Fruit fly (Drosophila melanogaster) whole organism, embryonic: ENCODE measurements around the gene Tsp29Fb.

Experiments used
- CG10267 ChIP-seq: fragments of 200-800 bp; sonication (Bioruptor generic); optimal IDR thresholded peaks from 2 replicates; lab custom pipeline; 2018; ENCODE audit warnings: missing biosample characterization, mild to moderate bottlenecking, missing genetic modification characterization, moderate library complexity
- CG11456 ChIP-seq: fragments of 200-800 bp; sonication (Bioruptor generic); IDR thresholded peaks from 3 replicates; pipeline ENCODE4 v1.3.6; 2022; ENCODE audit warnings: missing biosample characterization, missing genetic modification characterization
- CG11560 ChIP-seq: fragments of 200-800 bp; sonication (Bioruptor generic); IDR thresholded peaks from 3 replicates; pipeline ENCODE4 v1.3.6; 2022; ENCODE audit warnings: missing biosample characterization, missing genetic modification characterization
- CG12236 ChIP-seq: fragments of 200-800 bp; sonication (Bioruptor generic); optimal IDR thresholded peaks from 2 replicates; lab custom pipeline; 2016; ENCODE audit warnings: missing biosample characterization, missing genetic modification characterization
- CG12299 ChIP-seq: fragments of 200-800 bp; sonication (Bioruptor generic); optimal IDR thresholded peaks from 2 replicates; lab custom pipeline; 2018; ENCODE audit warnings: missing biosample characterization, mild to moderate bottlenecking, missing genetic modification characterization
- CG14050 ChIP-seq: fragments of 200-800 bp; sonication (Bioruptor generic); IDR thresholded peaks from 3 replicates; pipeline ENCODE4 v1.3.6; 2022; ENCODE audit warnings: missing biosample characterization, missing genetic modification characterization
- CG14667 ChIP-seq: fragments of 200-800 bp; sonication (Bioruptor generic); IDR thresholded peaks from 2 replicates; pipeline ENCODE4 v1.3.6; 2022; ENCODE audit warnings: missing biosample characterization, missing genetic modification characterization
- CG18764 ChIP-seq: fragments of 200-800 bp; sonication (Bioruptor generic); optimal IDR thresholded peaks from 3 replicates; lab custom pipeline; 2016; ENCODE audit warnings: missing biosample characterization, missing genetic modification characterization
- CG2875 ChIP-seq: fragments of 200-800 bp; sonication (Bioruptor generic); optimal IDR thresholded peaks from 2 replicates; lab custom pipeline; 2017; ENCODE audit warnings: missing biosample characterization, mild to moderate bottlenecking, missing genetic modification characterization, missing genetic modification reagents
- CG30403 ChIP-seq: fragments of 200-800 bp; sonication (Bioruptor generic); optimal IDR thresholded peaks from 3 replicates; lab custom pipeline; 2016; ENCODE audit warnings: missing biosample characterization, missing genetic modification characterization
- CG34422 ChIP-seq: fragments of 200-800 bp; sonication (Bioruptor generic); IDR thresholded peaks from 3 replicates; pipeline ENCODE4 v1.3.6; 2022; ENCODE audit warnings: missing biosample characterization, missing genetic modification characterization
- CG43689 ChIP-seq: fragments of 200-800 bp; sonication (Bioruptor generic); IDR thresholded peaks from 2 replicates; pipeline ENCODE4 v1.3.6; 2022; ENCODE audit warnings: missing biosample characterization, missing genetic modification characterization
- CG4854 ChIP-seq: fragments of 200-800 bp; sonication (Bioruptor generic); optimal IDR thresholded peaks from 2 replicates; lab custom pipeline; 2016; ENCODE audit warnings: missing biosample characterization, missing genetic modification characterization, inconsistent platforms
- CG7839 ChIP-seq: fragments of 200-800 bp; sonication (Bioruptor generic); optimal IDR thresholded peaks from 3 replicates; lab custom pipeline; 2018; ENCODE audit warnings: missing biosample characterization, mild to moderate bottlenecking, missing genetic modification characterization, moderate library complexity
- CG7987 ChIP-seq: fragments of 200-800 bp; sonication (Bioruptor generic); optimal IDR thresholded peaks from 2 replicates; lab custom pipeline; 2018; ENCODE audit warnings: missing biosample characterization, mild to moderate bottlenecking, missing genetic modification characterization, moderate library complexity
- CG9727 ChIP-seq: fragments of 200-800 bp; sonication (Bioruptor generic); optimal IDR thresholded peaks from 3 replicates; lab custom pipeline; 2017; ENCODE audit warnings: missing biosample characterization, mild to moderate bottlenecking, missing genetic modification characterization
- CG9932 ChIP-seq: fragments of 200-800 bp; sonication (Bioruptor generic); IDR thresholded peaks from 2 replicates; pipeline ENCODE4 v1.3.6; 2022; ENCODE audit warnings: missing biosample characterization, missing genetic modification characterization
- Dip3 ChIP-seq: fragments of 200-800 bp; sonication (Bioruptor generic); optimal IDR thresholded peaks from 3 replicates; lab custom pipeline; 2016; ENCODE audit warnings: missing biosample characterization, missing genetic modification characterization
- H2.0 ChIP-seq: fragments of 200-800 bp; sonication (Bioruptor generic); IDR thresholded peaks from 2 replicates; pipeline ENCODE4 v1.3.6; 2022; ENCODE audit warnings: missing biosample characterization, missing genetic modification characterization
- Hand ChIP-seq: fragments of 200-800 bp; sonication (Bioruptor generic); optimal IDR thresholded peaks from 2 replicates; lab custom pipeline; 2017; ENCODE audit warnings: mild to moderate bottlenecking, missing biosample characterization, missing genetic modification reagents, missing genetic modification characterization
- Hmx ChIP-seq: fragments of 200-800 bp; sonication (Bioruptor generic); optimal IDR thresholded peaks from 2 replicates; lab custom pipeline; 2016; ENCODE audit warnings: missing biosample characterization, missing genetic modification characterization
- Jarid2 ChIP-seq: fragments of 200-800 bp; sonication (Bioruptor generic); optimal IDR thresholded peaks from 3 replicates; lab custom pipeline; 2017; ENCODE audit warnings: mild to moderate bottlenecking, missing biosample characterization, missing genetic modification reagents, missing genetic modification characterization
- Lpt ChIP-seq: fragments of >200 bp; optimal IDR thresholded peaks from 2 replicates; lab custom pipeline; 2018; ENCODE audit warnings: missing biosample characterization, missing genetic modification characterization
- MBD-R2 ChIP-seq: fragments of 200-800 bp; sonication (Bioruptor generic); IDR thresholded peaks from 2 replicates; pipeline ENCODE4 v1.3.6; 2022; ENCODE audit warnings: missing biosample characterization, missing genetic modification characterization
- Meics ChIP-seq: fragments of 200-800 bp; sonication (Bioruptor generic); optimal IDR thresholded peaks from 2 replicates; lab custom pipeline; 2017; ENCODE audit warnings: missing biosample characterization, mild to moderate bottlenecking, missing genetic modification characterization
- Myb ChIP-seq: fragments of 200-800 bp; sonication (Bioruptor generic); optimal IDR thresholded peaks from 2 replicates; lab custom pipeline; 2016; ENCODE audit warnings: missing biosample characterization, missing genetic modification characterization
- NC2β ChIP-seq: fragments of 200-800 bp; sonication (Bioruptor generic); optimal IDR thresholded peaks from 2 replicates; lab custom pipeline; 2016; ENCODE audit warnings: missing biosample characterization, missing genetic modification characterization
- Usf ChIP-seq: fragments of 200-800 bp; sonication (Bioruptor generic); optimal IDR thresholded peaks from 2 replicates; lab custom pipeline; 2017; ENCODE audit warnings: missing genotype, missing biosample characterization, missing genetic modification characterization
- YL-1 ChIP-seq: fragments of 200-800 bp; sonication (Bioruptor generic); optimal IDR thresholded peaks from 3 replicates; lab custom pipeline; 2017; ENCODE audit warnings: missing biosample characterization, mild to moderate bottlenecking, missing genetic modification characterization
- bcd ChIP-seq: fragments of 200-800 bp; sonication (Bioruptor generic); optimal IDR thresholded peaks from 2 replicates; lab custom pipeline; 2017; ENCODE audit warnings: missing biosample characterization, mild to moderate bottlenecking, missing genetic modification characterization
- br ChIP-seq: fragments of >200 bp; optimal IDR thresholded peaks from 2 replicates; lab custom pipeline; 2017
- crc ChIP-seq: fragments of 200-800 bp; sonication (Bioruptor generic); optimal IDR thresholded peaks from 2 replicates; lab custom pipeline; 2016; ENCODE audit warnings: missing biosample characterization, missing genetic modification characterization
- dmrt11E ChIP-seq: fragments of 200-800 bp; sonication (Bioruptor generic); optimal IDR thresholded peaks from 3 replicates; lab custom pipeline; 2018; ENCODE audit warnings: missing biosample characterization, mild to moderate bottlenecking, missing genetic modification characterization, moderate library complexity
- emc ChIP-seq: fragments of 200-800 bp; sonication (Bioruptor generic); optimal IDR thresholded peaks from 2 replicates; lab custom pipeline; 2016; ENCODE audit warnings: missing biosample characterization, missing genetic modification characterization
- exex ChIP-seq: fragments of 200-800 bp; sonication (Bioruptor generic); optimal IDR thresholded peaks from 4 replicates; lab custom pipeline; 2018; ENCODE audit warnings: missing biosample characterization, mild to moderate bottlenecking, missing genetic modification characterization, moderate library complexity
- fd64A ChIP-seq: fragments of 200-800 bp; sonication (Bioruptor generic); optimal IDR thresholded peaks from 3 replicates; lab custom pipeline; 2018; ENCODE audit warnings: missing biosample characterization, mild to moderate bottlenecking, missing genetic modification characterization
- her ChIP-seq: fragments of 200-800 bp; sonication (Bioruptor generic); optimal IDR thresholded peaks from 2 replicates; lab custom pipeline; 2016; ENCODE audit warnings: missing biosample characterization, missing genetic modification characterization
- ken ChIP-seq: fragments of 200-800 bp; sonication (Bioruptor generic); IDR thresholded peaks from 3 replicates; pipeline ENCODE4 v1.3.6; 2022; ENCODE audit warnings: missing biosample characterization, missing genetic modification characterization
- lilli ChIP-seq: fragments of 200-800 bp; sonication (Bioruptor generic); optimal IDR thresholded peaks from 3 replicates; lab custom pipeline; 2016; ENCODE audit warnings: missing biosample characterization, missing genetic modification characterization
- lola ChIP-seq, 3 experiments: fragments of >200 bp in 2 of 3; fragments of 200-800 bp in 1 of 3; sonication (Bioruptor generic) in 1 of 3; optimal IDR thresholded peaks; 2 replicates each; lab custom pipeline; 2017 to 2019; ENCODE audit warnings: missing biosample characterization in 3 of 3, missing genetic modification characterization in 3 of 3, mild to moderate bottlenecking in 1 of 3, moderate library complexity in 1 of 3
- luna ChIP-seq: fragments of 200-800 bp; sonication (Bioruptor generic); optimal IDR thresholded peaks from 2 replicates; lab custom pipeline; 2016; ENCODE audit warnings: missing biosample characterization, missing genetic modification characterization
- odd ChIP-seq: fragments of 200-800 bp; sonication (Bioruptor generic); optimal IDR thresholded peaks from 2 replicates; lab custom pipeline; 2017; ENCODE audit warnings: missing biosample characterization, mild to moderate bottlenecking, missing genetic modification characterization
- pho ChIP-seq: fragments of 200-800 bp; sonication (Bioruptor generic); optimal IDR thresholded peaks from 2 replicates; lab custom pipeline; 2016; ENCODE audit warnings: missing biosample characterization, missing genetic modification characterization
- sc ChIP-seq, 3 experiments: fragments of >200 bp in 2 of 3; fragments of 200-800 bp in 1 of 3; sonication (Bioruptor generic) in 1 of 3; optimal IDR thresholded peaks; 2 replicates in 2 of 3; 3 replicates in 1 of 3; lab custom pipeline; 2017; ENCODE audit warnings: mild to moderate bottlenecking in 1 of 3, missing biosample characterization in 1 of 3, missing genetic modification characterization in 1 of 3, missing genetic modification reagents in 1 of 3
- sens ChIP-seq: fragments of 200-800 bp; sonication (Bioruptor generic); peaks from one replicate; lab custom pipeline; 2016; ENCODE audit warnings: missing biosample characterization, missing genetic modification characterization
- slp2 ChIP-seq: fragments of 200-800 bp; sonication (Bioruptor generic); optimal IDR thresholded peaks from 2 replicates; lab custom pipeline; 2016; ENCODE audit warnings: missing biosample characterization, missing genetic modification characterization
- so ChIP-seq: fragments of 200-800 bp; sonication (Bioruptor generic); IDR thresholded peaks from 3 replicates; pipeline ENCODE4 v1.3.6; 2022; ENCODE audit warnings: missing biosample characterization, missing genetic modification characterization
- sr ChIP-seq: fragments of 200-800 bp; sonication (Bioruptor generic); IDR thresholded peaks from 3 replicates; pipeline ENCODE4 v1.3.6; 2022; ENCODE audit warnings: missing biosample characterization, missing genetic modification characterization
- stc ChIP-seq: fragments of 200-800 bp; sonication (Bioruptor generic); IDR thresholded peaks from 2 replicates; pipeline ENCODE4 v1.3.6; 2022; ENCODE audit warnings: missing biosample characterization, missing genetic modification characterization
- tap ChIP-seq: fragments of 200-800 bp; optimal IDR thresholded peaks from 3 replicates; lab custom pipeline; 2019; ENCODE audit warnings: missing biosample characterization, mild to moderate bottlenecking, missing genetic modification characterization, moderate library complexity
- tgo ChIP-seq: fragments of 200-800 bp; sonication (Bioruptor generic); IDR thresholded peaks from 3 replicates; pipeline ENCODE4 v1.3.6; 2022; ENCODE audit warnings: missing biosample characterization, missing genetic modification characterization
- zen ChIP-seq: fragments of 200-800 bp; sonication (Bioruptor generic); optimal IDR thresholded peaks from 3 replicates; lab custom pipeline; 2018; ENCODE audit warnings: missing biosample characterization, mild to moderate bottlenecking, missing genetic modification characterization, moderate library complexity

The Tsp29Fb gene

DNA sequence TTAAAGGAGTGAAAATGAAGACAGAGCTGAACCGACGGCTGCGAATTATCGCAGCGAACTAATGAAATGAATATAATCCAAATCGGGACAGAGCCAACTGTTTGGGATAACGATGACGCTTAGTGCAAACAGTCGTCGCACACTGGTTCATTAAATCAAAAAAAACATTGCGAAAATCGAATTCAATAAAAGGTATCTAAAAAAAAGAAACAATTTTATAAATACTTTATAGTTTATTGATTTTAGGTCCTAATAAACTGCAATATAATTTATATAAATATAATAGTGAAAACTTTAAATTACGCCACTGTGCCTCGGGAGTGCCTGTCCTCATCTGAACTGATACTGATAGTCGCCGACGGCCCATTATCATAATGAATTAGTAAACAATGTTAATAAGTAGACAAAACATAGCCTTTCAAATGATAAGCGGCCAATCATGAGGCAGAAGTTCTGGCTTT lies 21.8 kb downstream of the Tsp29Fb start, which contains the start of gene CG31886 (continued):
- TF ChIP-seq CG10267 (tag; lab: Kevin White, UChicago) (peak; percentile 3), zen (peak; percentile 6), Lpt (GFP tag; lab: Kevin White, UChicago) (no peak), emc (no peak), tap (no peak), Hand (no peak), slp2 (GFP tag; lab: Kevin White, UChicago) (no peak), luna (GFP tag; lab: Kevin White, UChicago) (no peak), bcd (no peak), CG43689 (GFP tag; lab: Robert Waterston, UW) (no peak), CG12236 (no peak), fd64A (GFP tag; lab: Kevin White, UChicago) (no peak), Meics (peak; percentile 30), stc (GFP tag; lab: Robert Waterston, UW) (0 out of 2 replicates have a peak, but pooled peaks have one; percentile 52), Jarid2 (no peak), dmrt11E (peak; percentile 70), Dip3 (no peak), CG14050 (GFP tag; lab: Robert Waterston, UW) (no peak), sc (optimal IDR thresholded peaks at IDR 0.05; lab: Kevin White, UChicago) (no peak), sc (GFP tag; optimal IDR thresholded peaks at IDR 0.05; lab: Kevin White, UChicago) (no peak), CG12299 (tag; lab: Kevin White, UChicago) (no peak), CG11560 (tag; lab: Robert Waterston, UW) (no peak), H2.0 (GFP tag; lab: Robert Waterston, UW) (no peak), YL-1 (GFP tag; lab: Kevin White, UChicago) (no peak), CG7839 (tag; lab: Kevin White, UChicago) (no peak), CG18764 (no peak), CG2875 (GFP tag; lab: Kevin White, UChicago) (no peak), her (GFP tag; lab: Kevin White, UChicago) (no peak), br (no peak), sr (no peak), CG11456 (GFP tag; lab: Robert Waterston, UW) (no peak), CG14667 (no peak), CG7987 (GFP tag; lab: Kevin White, UChicago) (no peak), crc (GFP tag; lab: Kevin White, UChicago) (no peak), CG34422 (GFP tag; lab: Robert Waterston, UW) (no peak), lilli (GFP tag; lab: Kevin White, UChicago) (peak; percentile 21), Myb (GFP tag; lab: Kevin White, UChicago) (no peak), tgo (GFP tag; lab: Robert Waterston, UW) (peak; percentile 40; the same call in 1 of the 3 replicates), pho (no peak), ken (GFP tag; lab: Robert Waterston, UW) (no peak), CG4854 (no peak), CG9727 (peak; percentile 30), MBD-R2 (GFP tag; lab: Robert Waterston, UW) (peak; percentile 21; the same call in 1 of the 2 replicates), odd (GFP tag; lab: Kevin White, UChicago) (no peak), lola (GFP tag; optimal IDR thresholded peaks at IDR 0.05; lab: Kevin White, UChicago) (peak in 1 of 3 experiments; percentile 17), so (GFP tag; lab: Robert Waterston, UW) (no peak), Usf (GFP tag; lab: Kevin White, UChicago) (no peak), sens (GFP tag; lab: Kevin White, UChicago) (peak; percentile 78), Hmx (no peak), exex (peak; percentile 34), CG9932 (GFP tag; lab: Robert Waterston, UW) (no peak), NC2β (GFP tag; lab: Kevin White, UChicago) (no peak), CG30403 (GFP tag; lab: Kevin White, UChicago) (peak; percentile 40)
